Fruit fly (Drosophila melanogaster) whole organism, embryonic: Measurements from ENCODE around the gene Leash.

Experiments
- Bgb ChIP-seq: fragments of 200-800 bp; sonication (Bioruptor generic); IDR thresholded peaks from 2 replicates; pipeline ENCODE4 v1.3.6; 2022; ENCODE audit warnings: missing biosample characterization, missing genetic modification characterization; ENCODE audit not compliant: partially characterized antibody
- CG10462 ChIP-seq: fragments of 200-800 bp; sonication (Bioruptor generic); optimal IDR thresholded peaks from 2 replicates; lab custom pipeline; 2016; ENCODE audit warnings: missing biosample characterization, missing genetic modification characterization
- CG11085 ChIP-seq: fragments of 200-800 bp; sonication (Bioruptor generic); IDR thresholded peaks from 2 replicates; pipeline ENCODE4 v1.3.6; 2022; ENCODE audit warnings: missing biosample characterization, missing genetic modification characterization
- CG11456 ChIP-seq: fragments of 200-800 bp; sonication (Bioruptor generic); IDR thresholded peaks from 3 replicates; pipeline ENCODE4 v1.3.6; 2022; ENCODE audit warnings: missing biosample characterization, missing genetic modification characterization
- CG11560 ChIP-seq: fragments of 200-800 bp; sonication (Bioruptor generic); IDR thresholded peaks from 3 replicates; pipeline ENCODE4 v1.3.6; 2022; ENCODE audit warnings: missing biosample characterization, missing genetic modification characterization
- CG11723 ChIP-seq: fragments of 200-800 bp; sonication (Bioruptor generic); optimal IDR thresholded peaks from 2 replicates; lab custom pipeline; 2017; ENCODE audit warnings: missing biosample characterization, mild to moderate bottlenecking, missing genetic modification characterization
- CG12219 ChIP-seq: fragments of 200-800 bp; sonication (Bioruptor generic); optimal IDR thresholded peaks from 3 replicates; lab custom pipeline; 2018; ENCODE audit warnings: missing biosample characterization, mild to moderate bottlenecking, missing genetic modification characterization
- CG15479 ChIP-seq: fragments of 200-800 bp; sonication (Bioruptor generic); optimal IDR thresholded peaks from 3 replicates; lab custom pipeline; 2019; ENCODE audit warnings: missing biosample characterization, mild to moderate bottlenecking, missing genetic modification characterization, moderate library complexity
- CG17568 ChIP-seq: fragments of 200-800 bp; sonication (Bioruptor generic); optimal IDR thresholded peaks from 2 replicates; lab custom pipeline; 2018; ENCODE audit warnings: missing biosample characterization, mild to moderate bottlenecking, missing genetic modification characterization, moderate library complexity
- CG17829 ChIP-seq: fragments of 200-800 bp; optimal IDR thresholded peaks from 2 replicates; lab custom pipeline; 2019; ENCODE audit warnings: missing biosample characterization, mild to moderate bottlenecking, missing genetic modification characterization, moderate library complexity
- CG18262 ChIP-seq: fragments of 200-800 bp; optimal IDR thresholded peaks from 3 replicates; lab custom pipeline; 2019; ENCODE audit warnings: missing biosample characterization, mild to moderate bottlenecking, missing genetic modification characterization, moderate library complexity
- CG31365 ChIP-seq: fragments of 200-800 bp; sonication (Bioruptor generic); optimal IDR thresholded peaks from 2 replicates; lab custom pipeline; 2018; ENCODE audit warnings: missing biosample characterization, mild to moderate bottlenecking, missing genetic modification characterization
- CG3847 ChIP-seq: fragments of 200-800 bp; sonication (Bioruptor generic); IDR thresholded peaks from 2 replicates; pipeline ENCODE4 v1.3.6; 2022; ENCODE audit warnings: missing biosample characterization, missing genetic modification characterization
- CG4424 ChIP-seq: fragments of 200-800 bp; sonication (Bioruptor generic); optimal IDR thresholded peaks from 3 replicates; lab custom pipeline; 2016; ENCODE audit warnings: missing biosample characterization, missing genetic modification characterization
- CG4854 ChIP-seq: fragments of 200-800 bp; sonication (Bioruptor generic); optimal IDR thresholded peaks from 2 replicates; lab custom pipeline; 2016; ENCODE audit warnings: missing biosample characterization, missing genetic modification characterization, inconsistent platforms
- CG8290 ChIP-seq, 3 experiments: fragments of 200-800 bp; sonication (Bioruptor generic); optimal IDR thresholded peaks; 2 replicates each; lab custom pipeline; 2016 to 2019; ENCODE audit warnings: missing biosample characterization in 3 of 3, missing genetic modification characterization in 3 of 3, mild to moderate bottlenecking in 2 of 3, moderate library complexity in 1 of 3
- CG8924 ChIP-seq: fragments of 200-800 bp; optimal IDR thresholded peaks from 3 replicates; lab custom pipeline; 2019; ENCODE audit warnings: missing biosample characterization, mild to moderate bottlenecking, missing genetic modification characterization, moderate library complexity
- CG9727 ChIP-seq: fragments of 200-800 bp; sonication (Bioruptor generic); optimal IDR thresholded peaks from 3 replicates; lab custom pipeline; 2017; ENCODE audit warnings: missing biosample characterization, mild to moderate bottlenecking, missing genetic modification characterization
- Camta ChIP-seq: fragments of 200-800 bp; sonication (Bioruptor generic); optimal IDR thresholded peaks from 2 replicates; lab custom pipeline; 2016; ENCODE audit warnings: missing biosample characterization, missing genetic modification characterization
- Doc2 ChIP-seq: fragments of 200-800 bp; sonication (Bioruptor generic); IDR thresholded peaks from 2 replicates; pipeline ENCODE4 v1.3.6; 2022; ENCODE audit warnings: missing biosample characterization, missing genetic modification characterization
- HmgD ChIP-seq: fragments of 200-800 bp; sonication (Bioruptor generic); optimal IDR thresholded peaks from 3 replicates; lab custom pipeline; 2016; ENCODE audit warnings: missing biosample characterization, missing genetic modification characterization
- Hr51 ChIP-seq, 2 experiments: fragments of 200-800 bp; sonication (Bioruptor generic); optimal IDR thresholded peaks; 2 replicates in 1 of 2; 3 replicates in 1 of 2; lab custom pipeline; 2016 to 2018; ENCODE audit warnings: missing biosample characterization in 2 of 2, missing genetic modification characterization in 2 of 2, mild to moderate bottlenecking in 1 of 2, moderate library complexity in 1 of 2
- Myb ChIP-seq: fragments of 200-800 bp; sonication (Bioruptor generic); optimal IDR thresholded peaks from 2 replicates; lab custom pipeline; 2016; ENCODE audit warnings: missing biosample characterization, missing genetic modification characterization
- NFAT ChIP-seq: fragments of 200-800 bp; sonication (Bioruptor generic); IDR thresholded peaks from 2 replicates; pipeline ENCODE4 v1.3.6; 2022; ENCODE audit warnings: missing biosample characterization, missing genetic modification characterization
- Opbp ChIP-seq: fragments of 200-800 bp; sonication (Bioruptor generic); IDR thresholded peaks from 3 replicates; pipeline ENCODE4 v1.3.6; 2022; ENCODE audit warnings: missing biosample characterization, missing genetic modification characterization; ENCODE audit not compliant: partially characterized antibody
- Optix ChIP-seq: fragments of 200-800 bp; sonication (Bioruptor generic); IDR thresholded peaks from 3 replicates; pipeline ENCODE4 v1.3.6; 2022; ENCODE audit warnings: missing biosample characterization, missing genetic modification characterization
- Stat92E ChIP-seq, 3 experiments: fragments of >200 bp in 2 of 3; fragments of 200-800 bp in 1 of 3; sonication (Bioruptor generic) in 1 of 3; optimal IDR thresholded peaks; 2 replicates each; lab custom pipeline; 2017 to 2019; ENCODE audit warnings: missing biosample characterization in 3 of 3, missing genetic modification characterization in 3 of 3, mild to moderate bottlenecking in 1 of 3, moderate library complexity in 1 of 3
- Taf1 ChIP-seq: fragments of 200-800 bp; sonication (Bioruptor generic); IDR thresholded peaks from 2 replicates; pipeline ENCODE4 v1.3.6; 2022; ENCODE audit warnings: missing biosample characterization, missing genetic modification characterization
- bcd ChIP-seq: fragments of 200-800 bp; sonication (Bioruptor generic); optimal IDR thresholded peaks from 2 replicates; lab custom pipeline; 2017; ENCODE audit warnings: missing biosample characterization, mild to moderate bottlenecking, missing genetic modification characterization
- cato ChIP-seq: fragments of 200-800 bp; sonication (Bioruptor generic); optimal IDR thresholded peaks from 2 replicates; lab custom pipeline; 2016; ENCODE audit warnings: missing biosample characterization, missing genetic modification characterization, borderline replicate concordance
- chif ChIP-seq, 2 experiments: fragments of 200-800 bp; sonication (Bioruptor generic); optimal IDR thresholded peaks; 3 replicates each; lab custom pipeline; 2016; ENCODE audit warnings: missing biosample characterization in 2 of 2, missing genetic modification characterization in 2 of 2
- chn ChIP-seq: fragments of 200-800 bp; sonication (Bioruptor generic); optimal IDR thresholded peaks from 2 replicates; lab custom pipeline; 2016; ENCODE audit warnings: missing biosample characterization, missing genetic modification characterization
- crc ChIP-seq: fragments of 200-800 bp; sonication (Bioruptor generic); optimal IDR thresholded peaks from 2 replicates; lab custom pipeline; 2016; ENCODE audit warnings: missing biosample characterization, missing genetic modification characterization
- dysf ChIP-seq: fragments of 200-800 bp; sonication (Bioruptor generic); IDR thresholded peaks from 3 replicates; pipeline ENCODE4 v1.3.6; 2022; ENCODE audit warnings: missing biosample characterization, missing genetic modification characterization
- gce ChIP-seq: fragments of 200-800 bp; sonication (Bioruptor generic); IDR thresholded peaks from 3 replicates; pipeline ENCODE4 v1.3.6; 2022; ENCODE audit warnings: missing biosample characterization, missing genetic modification characterization
- gro ChIP-seq: fragments of 200-800 bp; sonication (Bioruptor generic); optimal IDR thresholded peaks from 2 replicates; lab custom pipeline; 2016; ENCODE audit warnings: missing biosample characterization, missing genetic modification characterization
- lov ChIP-seq, 2 experiments: fragments of 200-800 bp in 1 of 2; fragments of >200 bp in 1 of 2; sonication (Bioruptor generic) in 1 of 2; IDR thresholded peaks in 1 of 2; optimal IDR thresholded peaks in 1 of 2; 2 replicates in 1 of 2; 3 replicates in 1 of 2; pipeline versions ENCODE4 v1.3.6 to Lab custom; 2017 to 2022; ENCODE audit warnings: missing biosample characterization in 1 of 2, missing genetic modification characterization in 1 of 2
- nerfin-2 ChIP-seq: fragments of 200-800 bp; sonication (Bioruptor generic); IDR thresholded peaks from 2 replicates; pipeline ENCODE4 v1.3.6; 2022; ENCODE audit warnings: missing biosample characterization, missing genetic modification characterization; ENCODE audit not compliant: partially characterized antibody
- pros ChIP-seq: fragments of 200-800 bp; sonication (Bioruptor generic); optimal IDR thresholded peaks from 3 replicates; lab custom pipeline; 2019; ENCODE audit warnings: missing biosample characterization, mild to moderate bottlenecking, missing genetic modification characterization, moderate library complexity
- ranshi ChIP-seq: fragments of 200-800 bp; sonication (Bioruptor generic); IDR thresholded peaks from 2 replicates; pipeline ENCODE4 v1.3.6; 2022; ENCODE audit warnings: missing biosample characterization, missing genetic modification characterization
- repo ChIP-seq: fragments of 200-800 bp; sonication (Bioruptor generic); optimal IDR thresholded peaks from 2 replicates; lab custom pipeline; 2016; ENCODE audit warnings: missing biosample characterization, missing genetic modification characterization
- salm ChIP-seq: fragments of 200-800 bp; sonication (Bioruptor generic); optimal IDR thresholded peaks from 2 replicates; lab custom pipeline; 2018; ENCODE audit warnings: missing biosample characterization, mild to moderate bottlenecking, missing genetic modification characterization
- slp2 ChIP-seq: fragments of 200-800 bp; sonication (Bioruptor generic); optimal IDR thresholded peaks from 2 replicates; lab custom pipeline; 2016; ENCODE audit warnings: missing biosample characterization, missing genetic modification characterization
- sr ChIP-seq: fragments of 200-800 bp; sonication (Bioruptor generic); IDR thresholded peaks from 3 replicates; pipeline ENCODE4 v1.3.6; 2022; ENCODE audit warnings: missing biosample characterization, missing genetic modification characterization
- ssp ChIP-seq: fragments of 200-800 bp; sonication (Bioruptor generic); IDR thresholded peaks from 2 replicates; pipeline ENCODE4 v1.3.6; 2022; ENCODE audit warnings: missing biosample characterization, missing genetic modification characterization
- tgo ChIP-seq: fragments of 200-800 bp; sonication (Bioruptor generic); IDR thresholded peaks from 3 replicates; pipeline ENCODE4 v1.3.6; 2022; ENCODE audit warnings: missing biosample characterization, missing genetic modification characterization
- vnd ChIP-seq: fragments of 200-800 bp; sonication (Bioruptor generic); IDR thresholded peaks from 3 replicates; pipeline ENCODE4 v1.3.6; 2022; ENCODE audit warnings: missing biosample characterization, missing genetic modification characterization; ENCODE audit not compliant: partially characterized antibody
- z ChIP-seq: fragments of 200-800 bp; sonication (Bioruptor generic); IDR thresholded peaks from 3 replicates; pipeline ENCODE4 v1.3.6; 2022; ENCODE audit warnings: missing biosample characterization, missing genetic modification characterization
- zf30C ChIP-seq: fragments of 200-800 bp; sonication (Bioruptor generic); optimal IDR thresholded peaks from 3 replicates; lab custom pipeline; 2018; ENCODE audit warnings: missing biosample characterization, mild to moderate bottlenecking, missing genetic modification characterization

Gene Leash

DNA sequence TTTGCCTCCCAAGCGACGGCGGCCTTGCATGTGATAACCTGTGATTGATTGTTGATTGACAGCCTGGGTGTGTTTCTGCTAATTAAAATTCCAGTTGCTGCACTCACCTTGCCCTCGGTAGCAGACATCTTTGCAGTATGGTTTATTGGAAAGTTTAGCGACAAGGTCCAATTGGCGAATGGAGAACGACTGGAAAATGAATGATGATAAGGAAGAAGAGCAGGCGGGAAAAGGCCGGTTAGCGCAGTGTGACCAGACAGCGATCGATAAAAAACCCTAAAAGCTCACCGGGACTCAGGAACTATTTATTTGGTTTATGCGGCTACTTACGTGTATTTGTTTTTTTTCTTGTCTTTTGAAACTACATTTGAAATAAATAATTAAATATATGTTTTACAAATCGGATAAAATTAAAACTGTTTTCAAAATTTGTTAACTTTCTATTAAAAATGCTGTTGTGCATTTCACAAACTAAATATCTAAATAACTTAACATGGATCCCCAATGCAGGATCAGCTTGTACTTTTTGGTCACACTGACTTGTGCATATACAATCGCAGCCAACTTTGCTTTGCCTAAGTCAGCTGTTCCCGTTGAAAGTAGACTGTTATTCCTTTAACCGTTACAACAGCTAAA is 13.1 kb upstream of the Leash start, which contains the start of gene Fdh (continued):
- peak; percentile 50 for TF ChIP-seq bcd
- TF ChIP-seq dysf: peak; percentile 53; the same call in 2 of the 3 replicates
- no peak for TF ChIP-seq Doc2 (GFP tag; lab: Robert Waterston, UW)
- TF ChIP-seq Camta: peak; percentile 32
- TF ChIP-seq crc (GFP tag; lab: Kevin White, UChicago): peak; percentile 27
- no peak for TF ChIP-seq Bgb (GFP tag; lab: Robert Waterston, UW)
- TF ChIP-seq Taf1 (GFP tag; lab: Robert Waterston, UW): no peak
- TF ChIP-seq z (GFP tag; lab: Robert Waterston, UW): no peak
- no peak for TF ChIP-seq ssp (GFP tag; lab: Robert Waterston, UW)
- peak; percentile 0 for TF ChIP-seq repo (GFP tag; lab: Kevin White, UChicago)
- TF ChIP-seq Hr51 (GFP tag; optimal IDR thresholded peaks at IDR 0.05; lab: Kevin White, UChicago): peak in 1 of 2 experiments; percentile 68
- no peak for TF ChIP-seq CG31365
- peak; percentile 96 for TF ChIP-seq Opbp
- TF ChIP-seq CG8290 (GFP tag; optimal IDR thresholded peaks at IDR 0.05; lab: Kevin White, UChicago): peak; percentile 89
- TF ChIP-seq CG8290 (tag; optimal IDR thresholded peaks at IDR 0.05; lab: Kevin White, UChicago): peak; percentile 47 to 81
- peak; percentile 75 for TF ChIP-seq CG17829 (tag; lab: Kevin White, UChicago)
- TF ChIP-seq CG3847: no peak
- no peak for TF ChIP-seq lov (optimal IDR thresholded peaks at IDR 0.05; lab: Kevin White, UChicago)
- 0 out of 3 replicates have a peak, but pooled peaks have one; percentile 59 for TF ChIP-seq lov (GFP tag; IDR thresholded peaks at IDR 0.05; lab: Robert Waterston, UW)
- 0 out of 3 replicates have a peak, but pooled peaks have one; percentile 28 for TF ChIP-seq gce (GFP tag; lab: Robert Waterston, UW)
- peak; percentile 66 for TF ChIP-seq CG9727 (GFP tag; lab: Kevin White, UChicago)
- peak; percentile 74 for TF ChIP-seq CG18262
- peak; percentile 58 for TF ChIP-seq Myb (GFP tag; lab: Kevin White, UChicago)
- TF ChIP-seq Optix (GFP tag; lab: Robert Waterston, UW): no peak
- TF ChIP-seq zf30C: no peak
- TF ChIP-seq CG12219 (GFP tag; lab: Kevin White, UChicago): peak; percentile 45
- no peak for TF ChIP-seq Stat92E (GFP tag; optimal IDR thresholded peaks at IDR 0.05; lab: Kevin White, UChicago)
- TF ChIP-seq CG11723 (GFP tag; lab: Kevin White, UChicago): peak; percentile 28
- TF ChIP-seq slp2: peak; percentile 8
- peak; percentile 1 for TF ChIP-seq chn (GFP tag; lab: Kevin White, UChicago)
- peak; percentile 54 for TF ChIP-seq CG8924 (tag; lab: Kevin White, UChicago)
- TF ChIP-seq CG11456: no peak
- no peak for TF ChIP-seq ranshi (GFP tag; lab: Robert Waterston, UW)
- TF ChIP-seq sr (GFP tag; lab: Robert Waterston, UW): no peak
- TF ChIP-seq chif (GFP tag; optimal IDR thresholded peaks at IDR 0.05; lab: Kevin White, UChicago): no peak
- TF ChIP-seq vnd: no peak
- TF ChIP-seq tgo (GFP tag; lab: Robert Waterston, UW): peak; percentile 41; the same call in 2 of the 3 replicates
- TF ChIP-seq HmgD: no peak
- no peak for TF ChIP-seq CG11085
- no peak for TF ChIP-seq gro (GFP tag; lab: Kevin White, UChicago)
- TF ChIP-seq salm: peak; percentile 5
- TF ChIP-seq CG4424 (GFP tag; lab: Kevin White, UChicago): peak; percentile 74
- TF ChIP-seq pros (GFP tag; lab: Kevin White, UChicago): no peak
- no peak for TF ChIP-seq CG4854 (GFP tag; lab: Kevin White, UChicago)
- TF ChIP-seq CG15479 (GFP tag; lab: Kevin White, UChicago): no peak
- peak; percentile 92 for TF ChIP-seq CG10462 (GFP tag; lab: Kevin White, UChicago)
- TF ChIP-seq cato (GFP tag; lab: Kevin White, UChicago): peak; percentile 35
- no peak for TF ChIP-seq CG11560 (tag; lab: Robert Waterston, UW)
- no peak for TF ChIP-seq nerfin-2
- TF ChIP-seq CG17568 (GFP tag; lab: Kevin White, UChicago): no peak
- no peak for TF ChIP-seq NFAT (GFP tag; lab: Robert Waterston, UW)
